Worm (Caenorhabditis elegans) whole organism, young adult: Measurements from ENCODE around the gene fbxb-107.

Source experiments
- K12H6.12 ChIP-seq: fragments of 200-800 bp; sonication (Bioruptor generic); optimal IDR thresholded peaks from 2 replicates; lab custom pipeline; 2018; ENCODE audit warnings: mild to moderate bottlenecking, missing genetic modification characterization, missing compliant biosample characterization
- efl-1 ChIP-seq: fragments of 150-350 bp; optimal IDR thresholded peaks from 2 replicates; lab custom pipeline; 2014; ENCODE audit warnings: missing biosample characterization, missing genetic modification reagents, missing genetic modification characterization
- hlh-12 ChIP-seq: sonication (generic microtip); optimal IDR thresholded peaks from 2 replicates; lab custom pipeline; 2016; ENCODE audit warnings: missing genetic modification characterization, missing compliant biosample characterization
- pha-4 ChIP-seq: fragments of 150-350 bp; sonication (generic microtip); optimal IDR thresholded peaks from 2 replicates; lab custom pipeline; 2014; ENCODE audit warnings: missing biosample characterization, missing genetic modification reagents, missing genetic modification characterization
- snpc-4 ChIP-seq, 5 experiments: fragments of 150-350 bp in 1 of 5; sonication (generic microtip) in 4 of 5; optimal IDR thresholded peaks; 2 replicates each; lab custom pipeline; 2014 to 2018; ENCODE audit warnings: missing genetic modification characterization in 5 of 5, missing biosample characterization in 3 of 5, antibody characterized with exemption in 2 of 5, mild to moderate bottlenecking in 2 of 5, missing compliant biosample characterization in 2 of 5, missing genotype in 2 of 5, moderate library complexity in 2 of 5, missing genetic modification reagents in 1 of 5
- unc-62 ChIP-seq: fragments of 150-350 bp; optimal IDR thresholded peaks from 2 replicates; lab custom pipeline; 2014; ENCODE audit warnings: missing biosample characterization, missing genetic modification reagents, missing genetic modification characterization
- zfh-2 ChIP-seq: fragments of 200-800 bp; sonication (Bioruptor generic); conservative IDR thresholded peaks from 2 replicates; pipeline ENCODE4 v1.3.6; 2022; ENCODE audit warnings: missing genetic modification reagents, missing genetic modification characterization, missing compliant biosample characterization

ce11 chrII:2735192-2735591 is 23.4 kb upstream of the fbxb-107 start, which contains the start of gene wdr-31:
- TF ChIP-seq K12H6.12 (tag; lab: Kevin White, UChicago), result no peak
- no peak for TF ChIP-seq snpc-4 (GFP tag; optimal IDR thresholded peaks at IDR 0.05; lab: Kevin White, UChicago)
- no peak for TF ChIP-seq snpc-4 (tag; optimal IDR thresholded peaks at IDR 0.05; lab: Kevin White, UChicago)
- no peak for TF ChIP-seq pha-4
- no peak for TF ChIP-seq efl-1
- no peak for TF ChIP-seq hlh-12
- no peak for TF ChIP-seq unc-62
- no peak for TF ChIP-seq zfh-2 (GFP tag; lab: Robert Waterston, UW)
